Fruit fly (Drosophila melanogaster): ENCODE results near the gene CG42820.
A peak's percentile ranks its signal among the peaks of the same experiment; 100 is the strongest.

CG42820 gene

dm6 chr2L:8424662-8425208, 32.5 kb upstream of the CG42820 start:
- TF ChIP-seq fkh (GFP tag; optimal IDR thresholded peaks at IDR 0.05) (no peak), CG11762 (GFP tag; optimal IDR thresholded peaks at IDR 0.05; ENCODE audit: insufficient read depth) (no peak), Hr4 (GFP tag; optimal IDR thresholded peaks at IDR 0.05) (no peak), fd85E (GFP tag; optimal IDR thresholded peaks at IDR 0.05) (no peak), CG6808 (GFP tag; optimal IDR thresholded peaks at IDR 0.05) (no peak), CG9139 (GFP tag; optimal IDR thresholded peaks at IDR 0.05) (no peak), Blimp-1 (GFP tag; optimal IDR thresholded peaks at IDR 0.05) (no peak), CG8632 (GFP tag; optimal IDR thresholded peaks at IDR 0.05) (no peak), Gug (GFP tag; IDR thresholded peaks at IDR 0.05) (no peak), Eip93F (GFP tag; optimal IDR thresholded peaks at IDR 0.05) (no peak), CG6276 (GFP tag; optimal IDR thresholded peaks at IDR 0.05) (no peak), CG8119 (GFP tag; IDR thresholded peaks at IDR 0.05) (no peak)

dm6 chr2L:8424090-8424470, 31.9 kb upstream of the CG42820 start:
- TF ChIP-seq CG6808 (GFP tag; optimal IDR thresholded peaks at IDR 0.05): no peak
- no peak for TF ChIP-seq CG8632 (GFP tag; optimal IDR thresholded peaks at IDR 0.05)
- TF ChIP-seq CG4318 (GFP tag; optimal IDR thresholded peaks at IDR 0.05): no peak
- TF ChIP-seq esn (GFP tag; optimal IDR thresholded peaks at IDR 0.05): no peak
- peak; percentile 6 for TF ChIP-seq vri (GFP tag; optimal IDR thresholded peaks at IDR 0.05)
- TF ChIP-seq Ets21C (GFP tag; optimal IDR thresholded peaks at IDR 0.05): no peak
- no peak for TF ChIP-seq Sox102F (GFP tag; optimal IDR thresholded peaks at IDR 0.05)
- no peak for TF ChIP-seq CG11762 (GFP tag; optimal IDR thresholded peaks at IDR 0.05; ENCODE audit: insufficient read depth)
- TF ChIP-seq Sox14 (GFP tag; optimal IDR thresholded peaks at IDR 0.05): peak; percentile 80
- no peak for TF ChIP-seq Sox15 (GFP tag; optimal IDR thresholded peaks at IDR 0.05)
- no peak for TF ChIP-seq CG34406 (GFP tag; optimal IDR thresholded peaks at IDR 0.05)
- peak in 1 of 2 experiments; percentile 40 for TF ChIP-seq ss (GFP tag; optimal IDR thresholded peaks at IDR 0.05)
- TF ChIP-seq CG8119 (GFP tag; IDR thresholded peaks at IDR 0.05): no peak
- TF ChIP-seq CG8319 (GFP tag; optimal IDR thresholded peaks at IDR 0.05): no peak
- no peak for TF ChIP-seq CG3032 (tag; optimal IDR thresholded peaks at IDR 0.05)
- TF ChIP-seq topi (GFP tag; optimal IDR thresholded peaks at IDR 0.05): no peak
- no peak for TF ChIP-seq Met (GFP tag; optimal IDR thresholded peaks at IDR 0.05)
- no peak for TF ChIP-seq CG10669 (GFP tag; optimal IDR thresholded peaks at IDR 0.05)
- no peak for TF ChIP-seq lz (GFP tag; optimal IDR thresholded peaks at IDR 0.05)
- no peak for TF ChIP-seq Blimp-1 (GFP tag; optimal IDR thresholded peaks at IDR 0.05)
- no peak for TF ChIP-seq Hr38 (GFP tag; optimal IDR thresholded peaks at IDR 0.05)
- no peak for TF ChIP-seq CG1621 (tag; optimal IDR thresholded peaks at IDR 0.05)
- no peak for TF ChIP-seq CG32006 (GFP tag; optimal IDR thresholded peaks at IDR 0.05)
- no peak for TF ChIP-seq Eip93F (GFP tag; optimal IDR thresholded peaks at IDR 0.05)
- TF ChIP-seq CG15336 (GFP tag; IDR thresholded peaks at IDR 0.05): no peak
- peak; percentile 81 for TF ChIP-seq svp (GFP tag)
- TF ChIP-seq CG6163 (GFP tag; IDR thresholded peaks at IDR 0.05): peak; percentile 37; the same call in 1 of the 3 replicates
- TF ChIP-seq CG6854 (GFP tag; optimal IDR thresholded peaks at IDR 0.05): no peak
- TF ChIP-seq CG9139 (GFP tag; optimal IDR thresholded peaks at IDR 0.05): no peak
- no peak for TF ChIP-seq CG11902 (GFP tag; optimal IDR thresholded peaks at IDR 0.05)
- TF ChIP-seq CG7368 (GFP tag; optimal IDR thresholded peaks at IDR 0.05): no peak
- TF ChIP-seq CG6276 (GFP tag; optimal IDR thresholded peaks at IDR 0.05): no peak
- no peak for TF ChIP-seq CG16779 (tag; optimal IDR thresholded peaks at IDR 0.05)
- no peak for TF ChIP-seq Gug (GFP tag; IDR thresholded peaks at IDR 0.05)
- no peak for TF ChIP-seq CG31627 (GFP tag; optimal IDR thresholded peaks at IDR 0.05)
- no peak for TF ChIP-seq fd85E (GFP tag; optimal IDR thresholded peaks at IDR 0.05)
- TF ChIP-seq CG11294 (GFP tag; IDR thresholded peaks at IDR 0.05): no peak
- no peak for TF ChIP-seq Ets96B (tag; optimal IDR thresholded peaks at IDR 0.05)
- no peak for TF ChIP-seq net (GFP tag; optimal IDR thresholded peaks at IDR 0.05)
- TF ChIP-seq CG6792 (GFP tag; optimal IDR thresholded peaks at IDR 0.05): no peak
- TF ChIP-seq fkh (GFP tag; optimal IDR thresholded peaks at IDR 0.05): no peak
- no peak for TF ChIP-seq cyc (GFP tag; optimal IDR thresholded peaks at IDR 0.05)
- no peak for TF ChIP-seq acj6 (GFP tag; optimal IDR thresholded peaks at IDR 0.05)
- no peak for TF ChIP-seq spab (GFP tag; optimal IDR thresholded peaks at IDR 0.05)

Measured in whole organism, prepupa.